Fruit fly (Drosophila melanogaster) whole organism, wandering third instar larva: Measurements from ENCODE around the gene CG5568.

Experiments used
- Abd-B ChIP-seq: fragments of >200 bp; optimal IDR thresholded peaks from 2 replicates; lab custom pipeline; 2017; ENCODE audit warnings: missing biosample characterization, missing genetic modification characterization
- CG32264 ChIP-seq: fragments of 200-800 bp; sonication (Bioruptor generic); optimal IDR thresholded peaks from 2 replicates; lab custom pipeline; 2016; ENCODE audit warnings: missing biosample characterization, missing genetic modification characterization
- CG9705 ChIP-seq: fragments of 200-800 bp; sonication (Bioruptor generic); optimal IDR thresholded peaks from 2 replicates; lab custom pipeline; 2018; ENCODE audit warnings: missing biosample characterization, mild to moderate bottlenecking, missing genetic modification characterization
- CrebA ChIP-seq: fragments of 200-800 bp; sonication (Bioruptor generic); optimal IDR thresholded peaks from 2 replicates; lab custom pipeline; 2016; ENCODE audit warnings: missing biosample characterization, mild to moderate bottlenecking, missing genetic modification characterization, borderline replicate concordance
- Dfd ChIP-seq: fragments of >200 bp; optimal IDR thresholded peaks from 2 replicates; lab custom pipeline; 2017; ENCODE audit warnings: missing biosample characterization, missing genetic modification characterization
- Dif ChIP-seq: fragments of 200-275, 200-300 bp; sonication (Bioruptor generic); optimal IDR thresholded peaks from 2 replicates; lab custom pipeline; 2018; ENCODE audit warnings: missing biosample characterization, missing genetic modification characterization; ENCODE audit not compliant: partially characterized antibody
- Hnf4 ChIP-seq: fragments of 200-800 bp; sonication (Bioruptor generic); optimal IDR thresholded peaks from 2 replicates; lab custom pipeline; 2016; ENCODE audit warnings: missing biosample characterization, mild to moderate bottlenecking, missing genetic modification characterization
- Hr83 ChIP-seq: fragments of 200-300 bp; sonication (Bioruptor generic); optimal IDR thresholded peaks from 2 replicates; lab custom pipeline; 2016; ENCODE audit warnings: missing biosample characterization, mild to moderate bottlenecking, missing genetic modification characterization, moderate library complexity; ENCODE audit not compliant: poor library complexity, severe bottlenecking
- Mio ChIP-seq: sonication (Bioruptor generic); optimal IDR thresholded peaks from 2 replicates; lab custom pipeline; 2016; ENCODE audit warnings: missing biosample characterization, missing genetic modification characterization
- Myc ChIP-seq: fragments of >200 bp; optimal IDR thresholded peaks from 2 replicates; lab custom pipeline; 2017
- N ChIP-seq: fragments of >200 bp; optimal IDR thresholded peaks from 2 replicates; lab custom pipeline; 2018; ENCODE audit warnings: missing biosample characterization, missing external identifiers, missing genetic modification characterization
- OdsH ChIP-seq: fragments of 200-800 bp; sonication (Bioruptor generic); optimal IDR thresholded peaks from 2 replicates; lab custom pipeline; 2016; ENCODE audit warnings: missing biosample characterization, mild to moderate bottlenecking, missing genetic modification characterization
- Rel ChIP-seq, 2 experiments: fragments of 200-800 bp; sonication (Bioruptor generic) in 1 of 2; optimal IDR thresholded peaks; 2 replicates in 1 of 2; 3 replicates in 1 of 2; lab custom pipeline; 2016 to 2019; ENCODE audit warnings: mild to moderate bottlenecking in 2 of 2, missing biosample characterization in 2 of 2, missing genetic modification characterization in 2 of 2, moderate library complexity in 1 of 2
- Sp1 ChIP-seq: fragments of 200-800 bp; sonication (Bioruptor generic); optimal IDR thresholded peaks from 3 replicates; lab custom pipeline; 2019; ENCODE audit warnings: missing biosample characterization, mild to moderate bottlenecking, missing genetic modification characterization, moderate library complexity
- Vsx2 ChIP-seq: fragments of 200-300, 225-300 bp; sonication (Bioruptor generic); optimal IDR thresholded peaks from 2 replicates; lab custom pipeline; 2018; ENCODE audit warnings: missing biosample characterization, missing genetic modification characterization; ENCODE audit not compliant: partially characterized antibody
- brk ChIP-seq: fragments of 200-800 bp; sonication (Bioruptor generic); optimal IDR thresholded peaks from 2 replicates; lab custom pipeline; 2016; ENCODE audit warnings: missing biosample characterization, mild to moderate bottlenecking, missing genetic modification characterization
- dl ChIP-seq, 2 experiments: fragments of 175-275, 200-275 bp in 1 of 2; fragments of 200-275 bp in 1 of 2; sonication (Bioruptor generic); optimal IDR thresholded peaks; lab custom pipeline; 2018; ENCODE audit warnings: mild to moderate bottlenecking in 2 of 2, missing biosample characterization in 2 of 2, missing genetic modification characterization in 2 of 2, moderate library complexity in 2 of 2; ENCODE audit not compliant: partially characterized antibody in 2 of 2, insufficient read depth in 1 of 2
- dmrt93B ChIP-seq: fragments of 200-800 bp; sonication (Bioruptor generic); optimal IDR thresholded peaks from 2 replicates; lab custom pipeline; 2018; ENCODE audit warnings: missing biosample characterization, mild to moderate bottlenecking, missing genetic modification characterization
- dsf ChIP-seq: sonication (Bioruptor generic); optimal IDR thresholded peaks from 2 replicates; lab custom pipeline; 2016; ENCODE audit warnings: missing biosample characterization, missing genetic modification characterization, borderline replicate concordance
- foxo ChIP-seq, 2 experiments: fragments of 200-800 bp; sonication (Bioruptor generic); optimal IDR thresholded peaks; 2 replicates in 1 of 2; 3 replicates in 1 of 2; lab custom pipeline; 2016 to 2017; ENCODE audit warnings: missing biosample characterization in 2 of 2, missing genetic modification characterization in 2 of 2
- h ChIP-seq: fragments of 200-800 bp; sonication (Bioruptor generic); optimal IDR thresholded peaks from 3 replicates; lab custom pipeline; 2016; ENCODE audit warnings: missing biosample characterization, mild to moderate bottlenecking, missing genetic modification characterization
- jim ChIP-seq: fragments of 175-275, 200-325 bp; sonication (Bioruptor generic); optimal IDR thresholded peaks from 2 replicates; lab custom pipeline; 2016; ENCODE audit warnings: missing biosample characterization, mild to moderate bottlenecking, missing genetic modification characterization
- lola ChIP-seq: fragments of >200 bp; optimal IDR thresholded peaks from 2 replicates; lab custom pipeline; 2017; ENCODE audit warnings: missing biosample characterization, missing genetic modification characterization
- pan ChIP-seq: fragments of >200 bp; optimal IDR thresholded peaks from 2 replicates; lab custom pipeline; 2017
- psq ChIP-seq: fragments of 200-800 bp; sonication (Bioruptor generic); optimal IDR thresholded peaks from 3 replicates; lab custom pipeline; 2017; ENCODE audit warnings: missing biosample characterization, mild to moderate bottlenecking, missing genetic modification characterization, moderate library complexity
- rgr ChIP-seq: fragments of 200-800 bp; sonication (Bioruptor generic); optimal IDR thresholded peaks from 3 replicates; lab custom pipeline; 2016; ENCODE audit warnings: missing biosample characterization, mild to moderate bottlenecking, missing genetic modification characterization
- sage ChIP-seq: fragments of 200-800 bp; sonication (Bioruptor generic); optimal IDR thresholded peaks from 2 replicates; lab custom pipeline; 2016; ENCODE audit warnings: missing biosample characterization, mild to moderate bottlenecking, missing genetic modification characterization
- sv ChIP-seq: fragments of 200-800 bp; sonication (Bioruptor generic); optimal IDR thresholded peaks from 3 replicates; lab custom pipeline; 2016; ENCODE audit warnings: missing biosample characterization, missing genetic modification characterization
- tai ChIP-seq: sonication (Bioruptor generic); optimal IDR thresholded peaks from 2 replicates; lab custom pipeline; 2016; ENCODE audit warnings: missing biosample characterization, missing genetic modification characterization
- usp ChIP-seq: fragments of >200 bp; optimal IDR thresholded peaks from 2 replicates; lab custom pipeline; 2017; ENCODE audit warnings: missing biosample characterization, missing genetic modification characterization

The CG5568 gene

dm6 chr3L:5838295-5838694, 33.0 kb upstream of the CG5568 start:
- TF ChIP-seq CG9705 (no peak), pan (lab: Kevin White, UChicago) (no peak), jim (GFP tag; lab: Kevin White, UChicago) (no peak), CG32264 (GFP tag; lab: Kevin White, UChicago) (no peak), dl (GFP tag; optimal IDR thresholded peaks at IDR 0.05; lab: Kevin White, UChicago; ENCODE audit: insufficient read depth in 1 of 2, partially characterized antibody in 2 of 2) (no peak), foxo (GFP tag; optimal IDR thresholded peaks at IDR 0.05; lab: Kevin White, UChicago) (no peak), N (GFP tag; lab: Kevin White, UChicago) (no peak), Sp1 (GFP tag; lab: Kevin White, UChicago) (no peak), tai (no peak), usp (GFP tag; lab: Kevin White, UChicago) (no peak), Hr83 (no peak), OdsH (no peak), dmrt93B (GFP tag; lab: Kevin White, UChicago) (no peak), CrebA (GFP tag; lab: Kevin White, UChicago) (no peak), sage (GFP tag; lab: Kevin White, UChicago) (no peak)
- TF ChIP-seq, all 38 proteins: peak for 0

dm6 chr3L:5838880-5839279, 32.4 kb upstream of the CG5568 start:
- no peak for TF ChIP-seq Hnf4
- TF ChIP-seq psq (GFP tag; lab: Kevin White, UChicago): no peak
- TF ChIP-seq jim (GFP tag; lab: Kevin White, UChicago): no peak
- no peak for TF ChIP-seq N (GFP tag; lab: Kevin White, UChicago)
- no peak for TF ChIP-seq dl (GFP tag; optimal IDR thresholded peaks at IDR 0.05; lab: Kevin White, UChicago; ENCODE audit: insufficient read depth in 1 of 2, partially characterized antibody in 2 of 2)
- TF ChIP-seq Rel (GFP tag; optimal IDR thresholded peaks at IDR 0.05; lab: Kevin White, UChicago): no peak
- TF ChIP-seq Rel (tag; optimal IDR thresholded peaks at IDR 0.05; lab: Kevin White, UChicago): no peak
- TF ChIP-seq CrebA (GFP tag; lab: Kevin White, UChicago): no peak
- no peak for TF ChIP-seq Sp1 (GFP tag; lab: Kevin White, UChicago)
- TF ChIP-seq lola (GFP tag; lab: Kevin White, UChicago): no peak
- no peak for TF ChIP-seq pan (lab: Kevin White, UChicago)
- no peak for TF ChIP-seq dsf (GFP tag; lab: Kevin White, UChicago)
- TF ChIP-seq rgr (GFP tag; lab: Kevin White, UChicago): no peak
- no peak for TF ChIP-seq foxo (GFP tag; optimal IDR thresholded peaks at IDR 0.05; lab: Kevin White, UChicago)
- no peak for TF ChIP-seq sv (GFP tag; lab: Kevin White, UChicago)
- no peak for TF ChIP-seq Hr83
- TF ChIP-seq tai: no peak
- no peak for TF ChIP-seq Myc (lab: Kevin White, UChicago)

- no peak for TF ChIP-seq Rel (GFP tag; optimal IDR thresholded peaks at IDR 0.05; lab: Kevin White, UChicago)
- no peak for TF ChIP-seq Rel (tag; optimal IDR thresholded peaks at IDR 0.05; lab: Kevin White, UChicago)
- no peak for TF ChIP-seq brk (GFP tag; lab: Kevin White, UChicago)
- no peak for TF ChIP-seq rgr (GFP tag; lab: Kevin White, UChicago)
- no peak for TF ChIP-seq jim (GFP tag; lab: Kevin White, UChicago)
- no peak for TF ChIP-seq tai
- no peak for TF ChIP-seq Mio (GFP tag; lab: Kevin White, UChicago)
- TF ChIP-seq CG32264 (GFP tag; lab: Kevin White, UChicago): no peak
- peak in 1 of 2 experiments; percentile 19 for TF ChIP-seq foxo (GFP tag; optimal IDR thresholded peaks at IDR 0.05; lab: Kevin White, UChicago)
- TF ChIP-seq Dfd: peak; percentile 79
- TF ChIP-seq psq (GFP tag; lab: Kevin White, UChicago): peak; percentile 28
- TF ChIP-seq Dif (GFP tag; lab: Kevin White, UChicago): no peak
- no peak for TF ChIP-seq Abd-B
- no peak for TF ChIP-seq Myc (lab: Kevin White, UChicago)
- no peak for TF ChIP-seq N (GFP tag; lab: Kevin White, UChicago)
- TF ChIP-seq Vsx2 (GFP tag; lab: Kevin White, UChicago): no peak
Measured at dm6 chr3L:5840847-5841246, 30.5 kb upstream of the CG5568 start.

- TF ChIP-seq N (GFP tag; lab: Kevin White, UChicago) (no peak), h (GFP tag; lab: Kevin White, UChicago) (peak; percentile 12), Dfd (peak; percentile 72), sv (GFP tag; lab: Kevin White, UChicago) (no peak)
Measured at dm6 chr3L:5843895-5844576, 27.3 kb upstream of the CG5568 start.
